Fruit fly (Drosophila melanogaster) whole organism, wandering third instar larva: ENCODE measurements around the gene Hs2st.
A peak's percentile ranks its signal among the peaks of the same experiment; 100 is the strongest.

ENCODE experiments used
- Dfd ChIP-seq: fragments of >200 bp; optimal IDR thresholded peaks from 2 replicates; lab custom pipeline; 2017; ENCODE audit warnings: missing biosample characterization, missing genetic modification characterization
- HLH106 ChIP-seq: fragments of 200-800 bp; optimal IDR thresholded peaks from 3 replicates; lab custom pipeline; 2019; ENCODE audit warnings: missing biosample characterization, mild to moderate bottlenecking, missing genetic modification characterization, moderate library complexity
- Hnf4 ChIP-seq: fragments of 200-800 bp; sonication (Bioruptor generic); optimal IDR thresholded peaks from 2 replicates; lab custom pipeline; 2016; ENCODE audit warnings: missing biosample characterization, mild to moderate bottlenecking, missing genetic modification characterization
- Hr78 ChIP-seq: fragments of >200 bp; optimal IDR thresholded peaks from 2 replicates; lab custom pipeline; 2017; ENCODE audit warnings: missing biosample characterization, missing genetic modification characterization
- Hr83 ChIP-seq: fragments of 200-300 bp; sonication (Bioruptor generic); optimal IDR thresholded peaks from 2 replicates; lab custom pipeline; 2016; ENCODE audit warnings: missing biosample characterization, mild to moderate bottlenecking, missing genetic modification characterization, moderate library complexity; ENCODE audit not compliant: poor library complexity, severe bottlenecking
- Myc ChIP-seq: fragments of >200 bp; optimal IDR thresholded peaks from 2 replicates; lab custom pipeline; 2017
- Rel ChIP-seq, 2 experiments: fragments of 200-800 bp; sonication (Bioruptor generic) in 1 of 2; optimal IDR thresholded peaks; 2 replicates in 1 of 2; 3 replicates in 1 of 2; lab custom pipeline; 2016 to 2019; ENCODE audit warnings: mild to moderate bottlenecking in 2 of 2, missing biosample characterization in 2 of 2, missing genetic modification characterization in 2 of 2, moderate library complexity in 1 of 2
- br ChIP-seq: fragments of 200-800 bp; sonication (Bioruptor generic); optimal IDR thresholded peaks from 2 replicates; lab custom pipeline; 2016; ENCODE audit warnings: missing biosample characterization, missing genetic modification characterization
- dl ChIP-seq, 2 experiments: fragments of 175-275, 200-275 bp in 1 of 2; fragments of 200-275 bp in 1 of 2; sonication (Bioruptor generic); optimal IDR thresholded peaks; lab custom pipeline; 2018; ENCODE audit warnings: mild to moderate bottlenecking in 2 of 2, missing biosample characterization in 2 of 2, missing genetic modification characterization in 2 of 2, moderate library complexity in 2 of 2; ENCODE audit not compliant: partially characterized antibody in 2 of 2, insufficient read depth in 1 of 2
- foxo ChIP-seq, 2 experiments: fragments of 200-800 bp; sonication (Bioruptor generic); optimal IDR thresholded peaks; 2 replicates in 1 of 2; 3 replicates in 1 of 2; lab custom pipeline; 2016 to 2017; ENCODE audit warnings: missing biosample characterization in 2 of 2, missing genetic modification characterization in 2 of 2
- fru ChIP-seq: fragments of 200-800 bp; sonication (Bioruptor generic); optimal IDR thresholded peaks from 3 replicates; lab custom pipeline; 2016; ENCODE audit warnings: missing biosample characterization, mild to moderate bottlenecking, missing genetic modification characterization
- h ChIP-seq: fragments of 200-800 bp; sonication (Bioruptor generic); optimal IDR thresholded peaks from 3 replicates; lab custom pipeline; 2016; ENCODE audit warnings: missing biosample characterization, mild to moderate bottlenecking, missing genetic modification characterization
- sage ChIP-seq: fragments of 200-800 bp; sonication (Bioruptor generic); optimal IDR thresholded peaks from 2 replicates; lab custom pipeline; 2016; ENCODE audit warnings: missing biosample characterization, mild to moderate bottlenecking, missing genetic modification characterization
- usp ChIP-seq: fragments of >200 bp; optimal IDR thresholded peaks from 2 replicates; lab custom pipeline; 2017; ENCODE audit warnings: missing biosample characterization, missing genetic modification characterization

DNA sequence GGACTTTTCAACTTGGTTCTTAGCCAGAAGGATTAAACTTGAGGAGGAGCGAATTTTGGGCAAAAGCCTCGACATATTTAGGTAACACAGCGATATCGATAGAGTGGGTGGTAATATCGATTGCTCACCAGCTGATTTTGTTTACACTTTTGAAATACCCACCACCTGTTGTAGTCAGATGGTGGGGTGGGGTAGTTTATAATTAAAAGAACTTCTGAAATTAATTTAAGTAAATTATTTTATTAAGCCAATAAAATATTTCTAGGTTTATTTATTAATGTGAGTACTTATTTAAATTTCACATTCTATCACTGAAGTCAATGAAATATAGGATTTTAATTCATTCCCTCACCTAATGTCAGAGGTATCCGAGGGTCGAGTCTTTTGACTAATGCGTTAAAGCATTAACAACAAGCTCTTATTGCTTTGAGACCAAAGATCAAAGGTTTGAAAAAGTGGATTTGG, 45.5 kb upstream of the Hs2st start, which contains the start of the genes CG10194 and CG18094:
- TF ChIP-seq sage (GFP tag; lab: Kevin White, UChicago): no peak
- no peak for TF ChIP-seq fru (GFP tag; lab: Kevin White, UChicago)
- TF ChIP-seq Rel (GFP tag; optimal IDR thresholded peaks at IDR 0.05; lab: Kevin White, UChicago): no peak
- no peak for TF ChIP-seq Rel (tag; optimal IDR thresholded peaks at IDR 0.05; lab: Kevin White, UChicago)
- peak; percentile 3 for TF ChIP-seq Hr83 (GFP tag; lab: Kevin White, UChicago)
- TF ChIP-seq HLH106 (tag; lab: Kevin White, UChicago): peak; percentile 51
- TF ChIP-seq h: peak; percentile 77
- TF ChIP-seq Dfd (GFP tag; lab: Kevin White, UChicago): no peak
- TF ChIP-seq Hr78: no peak
- no peak for TF ChIP-seq Myc
- TF ChIP-seq Hnf4 (GFP tag; lab: Kevin White, UChicago): no peak
- no peak for TF ChIP-seq dl (GFP tag; optimal IDR thresholded peaks at IDR 0.05; lab: Kevin White, UChicago; ENCODE audit: insufficient read depth in 1 of 2, partially characterized antibody in 2 of 2)
- no peak for TF ChIP-seq br (GFP tag; lab: Kevin White, UChicago)
- peak in 1 of 2 experiments; percentile 73 for TF ChIP-seq foxo (GFP tag; optimal IDR thresholded peaks at IDR 0.05; lab: Kevin White, UChicago)
- no peak for TF ChIP-seq usp
